Worm (Caenorhabditis elegans): ENCODE measurements around the gene C36E8.4.

Gene C36E8.4

DNA sequence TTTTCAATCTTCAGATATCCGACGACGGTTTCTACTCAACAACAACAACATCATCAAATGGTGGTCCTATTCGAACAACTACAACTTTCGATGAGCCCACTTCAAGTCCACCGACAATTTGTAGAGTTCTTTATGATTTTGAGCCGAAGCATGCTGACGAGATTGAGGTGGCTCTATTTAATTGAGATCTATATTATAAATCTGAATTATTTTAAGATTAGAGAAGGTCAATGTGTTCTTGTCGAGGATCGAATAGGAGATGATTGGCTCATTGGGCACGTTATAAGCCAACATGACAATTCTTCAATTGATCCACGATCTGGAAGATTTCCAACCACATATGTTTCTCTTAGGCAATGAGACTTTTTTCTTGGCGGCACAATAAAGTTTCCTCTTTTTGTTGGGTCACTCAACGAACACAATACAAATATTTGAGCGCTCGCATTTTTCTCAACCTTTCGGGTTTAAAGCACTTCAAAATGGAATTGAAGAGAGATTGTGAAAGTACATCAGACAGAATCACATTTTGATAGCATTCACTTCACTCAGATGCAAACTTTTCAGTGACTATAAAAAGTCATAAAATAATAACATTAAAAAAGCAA lies 3.3 kb downstream of the C36E8.4 start (continued):
- TF ChIP-seq pqm-1 (tag; optimal IDR thresholded peaks at IDR 0.05) (no peak), snpc-4 (tag; optimal IDR thresholded peaks at IDR 0.05) (no peak), cey-2 (tag; optimal IDR thresholded peaks at IDR 0.05; ENCODE audit: borderline replicate concordance, insufficient read depth) (no peak), nhr-77 (tag; optimal IDR thresholded peaks at IDR 0.05) (no peak), skn-1 (tag; optimal IDR thresholded peaks at IDR 0.05) (no peak), snpc-1.2 (GFP tag; IDR thresholded peaks at IDR 0.05) (peak; percentile 67), mdt-29 (GFP tag; IDR thresholded peaks at IDR 0.05) (no peak), Y5F2A.4 (GFP tag; optimal IDR thresholded peaks at IDR 0.05) (no peak), php-3 (GFP tag; IDR thresholded peaks at IDR 0.05) (no peak), nhr-25 (tag; optimal IDR thresholded peaks at IDR 0.05; ENCODE audit: borderline replicate concordance, insufficient read depth) (no peak), unc-62 (GFP tag; optimal IDR thresholded peaks at IDR 0.05 in 1 of 2) (no peak), unc-62 (tag; optimal IDR thresholded peaks at IDR 0.05) (no peak), nhr-102 (tag; optimal IDR thresholded peaks at IDR 0.05) (peak; percentile 71), zfp-3 (GFP tag; conservative IDR thresholded peaks at IDR 0.05) (0 out of 2 replicates have a peak, but pooled peaks have one; percentile 17), mes-2 (tag; optimal IDR thresholded peaks at IDR 0.05; ENCODE audit: poor library complexity, severe bottlenecking) (peak; percentile 17), spr-1 (tag; optimal IDR thresholded peaks at IDR 0.05) (peak; percentile 29), aly-2 (tag; optimal IDR thresholded peaks at IDR 0.05) (no peak), ceh-32 (tag; optimal IDR thresholded peaks at IDR 0.05; ENCODE audit: poor library complexity) (no peak), lin-29 (GFP tag; IDR thresholded peaks at IDR 0.05) (no peak), nhr-41 (GFP tag; IDR thresholded peaks at IDR 0.05) (no peak), nhr-42 (GFP tag; IDR thresholded peaks at IDR 0.05) (no peak), aha-1 (tag) (peak; percentile 96), lsy-2 (tag; optimal IDR thresholded peaks at IDR 0.05) (peak; percentile 4 to 21), ztf-11 (tag; optimal IDR thresholded peaks at IDR 0.05) (no peak), duxl-1 (tag; optimal IDR thresholded peaks at IDR 0.05; ENCODE audit: poor library complexity) (peak; percentile 63), F26F4.8 (GFP tag; conservative IDR thresholded peaks at IDR 0.05) (no peak), tag-97 (GFP tag; IDR thresholded peaks at IDR 0.05) (no peak), zip-11 (GFP tag; IDR thresholded peaks at IDR 0.05) (no peak), hlh-11 (tag; optimal IDR thresholded peaks at IDR 0.05) (no peak), gei-8 (GFP tag; optimal IDR thresholded peaks at IDR 0.05) (no peak), ZK337.2 (GFP tag; IDR thresholded peaks at IDR 0.05) (no peak), unc-39 (tag; optimal IDR thresholded peaks at IDR 0.05) (no peak), Y105C5A.15 (GFP tag; IDR thresholded peaks at IDR 0.05) (no peak), mxl-2 (GFP tag; conservative IDR thresholded peaks at IDR 0.05) (no peak), rbr-2 (tag; optimal IDR thresholded peaks at IDR 0.05) (peak; percentile 19), F10B5.3 (tag; optimal IDR thresholded peaks at IDR 0.05) (no peak), egl-27 (tag; optimal IDR thresholded peaks at IDR 0.05) (no peak), saeg-2 (GFP tag; IDR thresholded peaks at IDR 0.05) (no peak), lin-38 (GFP tag; IDR thresholded peaks at IDR 0.05) (peak; percentile 69), sdz-12 (GFP tag; optimal IDR thresholded peaks at IDR 0.05) (no peak), nhr-11 (tag; optimal IDR thresholded peaks at IDR 0.05) (no peak), hmg-1.1 (GFP tag; IDR thresholded peaks at IDR 0.05) (peak; percentile 53)

DNA sequence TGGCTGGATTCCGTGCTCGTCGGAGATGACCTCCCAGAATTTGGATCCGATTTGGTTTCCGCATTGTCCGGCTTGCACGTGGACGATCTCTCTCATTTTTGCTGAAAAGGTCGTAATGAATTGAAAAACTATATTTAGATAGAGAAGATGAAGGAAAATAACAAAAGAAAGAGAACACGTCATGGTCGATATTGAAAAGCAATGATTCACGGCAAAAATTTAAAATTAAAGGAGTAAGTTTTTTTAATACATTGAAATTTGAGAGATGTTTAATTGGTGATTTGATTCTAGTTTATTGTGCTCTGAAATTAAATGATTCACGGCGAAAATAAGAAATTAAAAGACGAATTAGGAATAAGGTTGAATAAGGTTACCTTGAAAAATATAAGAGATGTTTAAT lies 5.4 kb downstream of the C36E8.4 start, which contains the start of gene tbb-2:
Gene tbb-2, minus strand, starts transcription at position 101 of the 400 bp plus-strand sequence.
- no peak for TF ChIP-seq ceh-28 (tag; optimal IDR thresholded peaks at IDR 0.05)
- no peak for TF ChIP-seq nhr-102 (tag; optimal IDR thresholded peaks at IDR 0.05)
- no peak for TF ChIP-seq mxl-3 (GFP tag; optimal IDR thresholded peaks at IDR 0.05)
- no peak for TF ChIP-seq zfp-3 (GFP tag; conservative IDR thresholded peaks at IDR 0.05)
- no peak for TF ChIP-seq unc-130 (GFP tag; optimal IDR thresholded peaks at IDR 0.05)
- no peak for TF ChIP-seq D1046.2 (GFP tag; IDR thresholded peaks at IDR 0.05)
- no peak for TF ChIP-seq dve-1 (tag; optimal IDR thresholded peaks at IDR 0.05; ENCODE audit: insufficient read depth)
- TF ChIP-seq cey-2 (tag; optimal IDR thresholded peaks at IDR 0.05; ENCODE audit: borderline replicate concordance, insufficient read depth) = no peak
- TF ChIP-seq tag-97 (GFP tag; IDR thresholded peaks at IDR 0.05) = no peak
- no peak for TF ChIP-seq nhr-6 (tag; optimal IDR thresholded peaks at IDR 0.05)
- no peak for TF ChIP-seq T20F7.1 (GFP tag; optimal IDR thresholded peaks at IDR 0.05)
- TF ChIP-seq F44E2.7 (GFP tag; IDR thresholded peaks at IDR 0.05) = no peak
- TF ChIP-seq snpc-1.2 (GFP tag; IDR thresholded peaks at IDR 0.05) = no peak
- no peak for TF ChIP-seq nhr-10 (tag; optimal IDR thresholded peaks at IDR 0.05)
- no peak for TF ChIP-seq pha-4 (GFP tag; IDR thresholded peaks at IDR 0.05)
- TF ChIP-seq pha-4 (tag; optimal IDR thresholded peaks at IDR 0.05) = no peak

Data from whole organism, L4 larva.